Fruit fly (Drosophila melanogaster) whole organism, prepupa: Measurements from ENCODE around the gene Axn.
A peak's percentile ranks its signal among the peaks of the same experiment; 100 is the strongest.

Experiments
- CG11294 ChIP-seq: fragments of 200-800 bp; sonication (Bioruptor generic); IDR thresholded peaks from 2 replicates; pipeline ENCODE4 v1.3.6; 2022; ENCODE audit warnings: missing biosample characterization, missing genetic modification characterization
- CG11902 ChIP-seq: fragments of 200-800 bp; sonication (Bioruptor generic); optimal IDR thresholded peaks from 3 replicates; lab custom pipeline; 2016; ENCODE audit warnings: missing biosample characterization, missing genetic modification characterization
- CG16779 ChIP-seq: fragments of 200-800 bp; sonication (Bioruptor generic); optimal IDR thresholded peaks from 3 replicates; lab custom pipeline; 2017; ENCODE audit warnings: missing biosample characterization, mild to moderate bottlenecking, missing genetic modification characterization
- CG31627 ChIP-seq: fragments of 200-800 bp; sonication (Bioruptor generic); optimal IDR thresholded peaks from 3 replicates; lab custom pipeline; 2016; ENCODE audit warnings: missing biosample characterization, missing genetic modification characterization
- CG6854 ChIP-seq: fragments of 200-800 bp; sonication (Bioruptor generic); optimal IDR thresholded peaks from 2 replicates; lab custom pipeline; 2017; ENCODE audit warnings: missing biosample characterization, mild to moderate bottlenecking, missing genetic modification characterization
- CG8319 ChIP-seq: fragments of 200-800 bp; sonication (Bioruptor generic); optimal IDR thresholded peaks from 3 replicates; lab custom pipeline; 2016; ENCODE audit warnings: missing biosample characterization, missing genetic modification characterization
- eg ChIP-seq: fragments of 200-800 bp; sonication (Bioruptor generic); IDR thresholded peaks from 3 replicates; pipeline ENCODE4 v1.3.6; 2022; ENCODE audit warnings: missing biosample characterization, missing genetic modification characterization
- spab ChIP-seq: fragments of 200-800 bp; sonication (Bioruptor generic); optimal IDR thresholded peaks from 2 replicates; lab custom pipeline; 2017; ENCODE audit warnings: missing biosample characterization, mild to moderate bottlenecking, missing genetic modification characterization, missing genetic modification reagents

dm6 chr3R:30005332-30005979 lies 17.2 kb upstream of the Axn start:
- TF ChIP-seq CG8319 (GFP tag; lab: Kevin White, UChicago) (no peak), CG16779 (tag; lab: Kevin White, UChicago) (peak; percentile 78), CG6854 (GFP tag; lab: Kevin White, UChicago) (no peak), CG11902 (no peak), eg (GFP tag; lab: Robert Waterston, UW) (peak; percentile 87), CG11294 (GFP tag; lab: Robert Waterston, UW) (peak; percentile 12; the same call in 1 of the 2 replicates), spab (peak; percentile 58), CG31627 (GFP tag; lab: Kevin White, UChicago) (no peak)
